Worm (Caenorhabditis elegans): ENCODE data around the gene camt-1.

Gene camt-1

ce11 chrII:4470972-4471645 lies 33.8 kb downstream of the camt-1 start, which contains the start of gene W06B4.1:
Gene W06B4.1 (plus strand): TSS chrII:4471595.
- TF ChIP-seq unc-86 (tag; optimal IDR thresholded peaks at IDR 0.05) (no peak), syd-9 (tag; optimal IDR thresholded peaks at IDR 0.05) (no peak), unc-42 (tag; optimal IDR thresholded peaks at IDR 0.05) (no peak), ceh-34 (tag; optimal IDR thresholded peaks at IDR 0.05) (no peak), ceh-30 (tag; optimal IDR thresholded peaks at IDR 0.05) (no peak), ceh-18 (tag; optimal IDR thresholded peaks at IDR 0.05) (no peak), T23F11.4 (GFP tag; optimal IDR thresholded peaks at IDR 0.05) (no peak), elt-4 (tag; optimal IDR thresholded peaks at IDR 0.05) (no peak), ceh-22 (tag; optimal IDR thresholded peaks at IDR 0.05) (no peak), ama-1 (optimal IDR thresholded peaks at IDR 0.05) (no peak), ceh-2 (tag; optimal IDR thresholded peaks at IDR 0.05) (no peak), ahr-1 (tag; optimal IDR thresholded peaks at IDR 0.05) (no peak), ceh-14 (tag; optimal IDR thresholded peaks at IDR 0.05) (no peak), sox-2 (GFP tag; IDR thresholded peaks at IDR 0.05) (no peak), dmd-4 (tag; optimal IDR thresholded peaks at IDR 0.05; ENCODE audit: borderline replicate concordance) (no peak), ceh-45 (GFP tag; IDR thresholded peaks at IDR 0.05) (no peak)

DNA sequence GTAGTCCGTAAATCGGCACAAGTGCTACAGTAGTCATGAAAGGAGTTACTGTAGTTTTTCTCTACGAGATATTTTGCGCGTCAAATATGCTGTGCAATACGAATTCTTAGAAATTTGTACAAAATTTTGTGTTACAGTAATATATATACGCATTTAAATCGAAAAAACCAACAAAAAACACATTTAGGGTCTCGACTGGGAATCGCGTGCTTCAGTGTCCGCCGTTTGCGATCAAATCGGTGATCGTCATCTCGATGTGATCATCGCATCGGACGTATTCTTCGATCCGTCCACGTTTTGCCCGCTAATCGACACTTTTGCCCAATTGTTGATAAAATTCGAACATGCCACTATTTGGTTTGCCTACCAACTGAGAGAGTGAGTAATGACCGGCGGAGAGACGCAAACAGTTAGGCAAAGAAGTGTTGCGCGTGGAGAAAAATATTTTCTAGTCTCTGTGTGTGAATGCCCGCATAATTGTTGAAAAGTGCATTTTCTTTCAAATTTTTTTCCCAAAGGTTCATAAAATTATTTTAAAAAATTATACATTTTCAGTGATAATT lies 36.0 kb downstream of the camt-1 start:
- no peak for TF ChIP-seq ceh-19 (GFP tag; optimal IDR thresholded peaks at IDR 0.05)
- TF ChIP-seq ceh-9 (tag; optimal IDR thresholded peaks at IDR 0.05), result no peak
- TF ChIP-seq pha-4 (tag; optimal IDR thresholded peaks at IDR 0.05), result no peak
- TF ChIP-seq ceh-2 (tag; optimal IDR thresholded peaks at IDR 0.05), result no peak
- no peak for TF ChIP-seq nfya-1 (tag; optimal IDR thresholded peaks at IDR 0.05)
- no peak for TF ChIP-seq tbx-7 (tag; optimal IDR thresholded peaks at IDR 0.05)
- TF ChIP-seq dve-1 (tag; optimal IDR thresholded peaks at IDR 0.05), result no peak
- no peak for TF ChIP-seq K09A11.1 (tag; optimal IDR thresholded peaks at IDR 0.05; ENCODE audit: insufficient read depth)
- no peak for TF ChIP-seq sox-2 (GFP tag; IDR thresholded peaks at IDR 0.05)
- TF ChIP-seq K02D7.2 (tag; optimal IDR thresholded peaks at IDR 0.05), result no peak
- TF ChIP-seq elt-4 (tag; optimal IDR thresholded peaks at IDR 0.05), result no peak

- TF ChIP-seq pha-4 (tag; optimal IDR thresholded peaks at IDR 0.05) (no peak), nhr-11 (tag; optimal IDR thresholded peaks at IDR 0.05) (no peak), mec-3 (tag; optimal IDR thresholded peaks at IDR 0.05; ENCODE audit: borderline replicate concordance) (no peak), hlh-8 (tag; optimal IDR thresholded peaks at IDR 0.05) (no peak), ceh-9 (tag; optimal IDR thresholded peaks at IDR 0.05) (no peak), syd-9 (tag; optimal IDR thresholded peaks at IDR 0.05) (no peak), K09A11.1 (tag; optimal IDR thresholded peaks at IDR 0.05; ENCODE audit: insufficient read depth) (no peak), fkh-6 (tag; optimal IDR thresholded peaks at IDR 0.05) (no peak), ceh-14 (tag; optimal IDR thresholded peaks at IDR 0.05) (no peak)
These were observed 37.1 kb downstream of the camt-1 start, which contains the start of gene W06B4.2 for ce11 chrII:4467869-4468268. Gene W06B4.2 (plus strand): TSS chrII:4468169.

DNA sequence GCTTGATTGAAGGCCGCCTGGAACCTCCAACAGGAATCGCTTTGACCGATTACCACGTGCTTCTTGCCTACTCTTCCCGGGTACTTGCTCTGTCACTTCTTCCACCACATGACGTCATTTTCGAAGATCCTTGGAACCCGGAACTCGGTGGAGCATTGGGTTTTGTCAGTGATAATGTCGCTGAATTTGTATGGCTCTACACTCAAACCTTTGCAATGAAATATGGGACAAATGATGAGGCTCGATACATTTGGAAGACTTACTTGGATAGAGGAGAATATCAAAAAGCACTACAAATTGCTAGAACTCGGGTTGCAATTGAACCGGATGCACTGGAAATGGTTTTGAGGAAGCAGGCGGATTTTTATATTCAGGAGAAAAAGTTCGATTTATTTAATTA lies 42.1 kb downstream of the camt-1 start:
- TF ChIP-seq hlh-30 (tag; optimal IDR thresholded peaks at IDR 0.05; ENCODE audit: insufficient read depth), result no peak
- no peak for TF ChIP-seq mec-3 (tag; optimal IDR thresholded peaks at IDR 0.05; ENCODE audit: borderline replicate concordance)
- TF ChIP-seq tbx-2 (tag; optimal IDR thresholded peaks at IDR 0.05), result no peak

DNA sequence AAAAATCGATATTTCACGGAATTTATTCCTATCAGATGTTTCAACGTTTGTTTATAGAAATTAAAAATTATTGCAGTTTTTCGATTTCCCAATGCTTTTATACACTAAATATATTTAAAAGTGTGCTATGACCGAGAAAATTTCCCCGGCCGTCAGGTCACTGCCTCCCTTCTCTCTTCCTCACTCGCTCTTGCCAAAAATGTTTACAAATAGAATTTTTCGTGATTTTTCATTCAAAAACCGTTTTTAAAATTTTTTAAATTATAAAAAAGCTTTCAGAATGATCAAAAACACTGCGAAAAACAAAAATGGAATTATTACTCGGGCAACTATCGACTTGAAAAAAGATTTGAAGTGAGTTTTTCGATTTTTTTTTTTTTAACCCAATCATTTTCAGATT lies 44.1 kb downstream of the camt-1 start, which contains the start of the genes T12C9.7 and vps-18:
TSS of gene T12C9.7 (minus strand) at position 101 of the 400 bp plus-strand sequence.
TSS of gene vps-18 (plus strand) at position 280 of the 400 bp plus-strand sequence.
- no peak for TF ChIP-seq ceh-18 (tag; optimal IDR thresholded peaks at IDR 0.05)
- TF ChIP-seq ztf-16 (tag; optimal IDR thresholded peaks at IDR 0.05), result no peak
- no peak for TF ChIP-seq ceh-24 (tag; optimal IDR thresholded peaks at IDR 0.05)
- TF ChIP-seq pat-9 (tag; optimal IDR thresholded peaks at IDR 0.05), result no peak
- TF ChIP-seq hlh-13 (GFP tag; optimal IDR thresholded peaks at IDR 0.05), result no peak
- TF ChIP-seq ref-2 (tag; optimal IDR thresholded peaks at IDR 0.05), result no peak

Data from whole organism, late embryonic.